Fruit fly (Drosophila melanogaster) whole organism, prepupa: ENCODE measurements around the gene ZnT86D.

Experiments
- Blimp-1 ChIP-seq: fragments of 200-800 bp; sonication (Bioruptor generic); optimal IDR thresholded peaks from 3 replicates; lab custom pipeline; 2017; ENCODE audit warnings: missing biosample characterization, missing genetic modification characterization, mild to moderate bottlenecking, moderate library complexity, missing genetic modification reagents
- CG11294 ChIP-seq: fragments of 200-800 bp; sonication (Bioruptor generic); IDR thresholded peaks from 2 replicates; pipeline ENCODE4 v1.3.6; 2022; ENCODE audit warnings: missing biosample characterization, missing genetic modification characterization
- CG11762 ChIP-seq: fragments of 200-800 bp; sonication (Bioruptor generic); optimal IDR thresholded peaks from 3 replicates; lab custom pipeline; 2016; ENCODE audit warnings: missing biosample characterization, missing genetic modification characterization; ENCODE audit not compliant: insufficient read depth
- CG11902 ChIP-seq: fragments of 200-800 bp; sonication (Bioruptor generic); optimal IDR thresholded peaks from 3 replicates; lab custom pipeline; 2016; ENCODE audit warnings: missing biosample characterization, missing genetic modification characterization
- CG15336 ChIP-seq: fragments of 200-800 bp; sonication (Bioruptor generic); IDR thresholded peaks from 2 replicates; pipeline ENCODE4 v1.3.6; 2022; ENCODE audit warnings: missing biosample characterization, missing genetic modification characterization
- CG1621 ChIP-seq: fragments of 200-800 bp; sonication (Bioruptor generic); optimal IDR thresholded peaks from 3 replicates; lab custom pipeline; 2018; ENCODE audit warnings: missing biosample characterization, mild to moderate bottlenecking, missing genetic modification characterization
- CG16779 ChIP-seq: fragments of 200-800 bp; sonication (Bioruptor generic); optimal IDR thresholded peaks from 3 replicates; lab custom pipeline; 2017; ENCODE audit warnings: missing biosample characterization, mild to moderate bottlenecking, missing genetic modification characterization
- CG31627 ChIP-seq: fragments of 200-800 bp; sonication (Bioruptor generic); optimal IDR thresholded peaks from 3 replicates; lab custom pipeline; 2016; ENCODE audit warnings: missing biosample characterization, missing genetic modification characterization
- CG32006 ChIP-seq: fragments of 200-800 bp; sonication (Bioruptor generic); optimal IDR thresholded peaks from 3 replicates; lab custom pipeline; 2017; ENCODE audit warnings: missing biosample characterization, mild to moderate bottlenecking, missing genetic modification characterization
- CG3919 ChIP-seq: fragments of 200-800 bp; sonication (Bioruptor generic); optimal IDR thresholded peaks from 3 replicates; lab custom pipeline; 2016; ENCODE audit warnings: missing biosample characterization, missing genetic modification characterization
- CG4318 ChIP-seq: fragments of 200-800 bp; sonication (Bioruptor generic); optimal IDR thresholded peaks from 3 replicates; lab custom pipeline; 2017; ENCODE audit warnings: missing biosample characterization, mild to moderate bottlenecking, missing genetic modification characterization
- CG6276 ChIP-seq: fragments of 200-800 bp; sonication (Bioruptor generic); optimal IDR thresholded peaks from 2 replicates; lab custom pipeline; 2017; ENCODE audit warnings: missing biosample characterization, mild to moderate bottlenecking, missing genetic modification characterization
- CG7368 ChIP-seq: fragments of 200-800 bp; sonication (Bioruptor generic); optimal IDR thresholded peaks from 3 replicates; lab custom pipeline; 2016; ENCODE audit warnings: missing biosample characterization, missing genetic modification characterization
- CG8119 ChIP-seq: fragments of 200-800 bp; sonication (Bioruptor generic); IDR thresholded peaks from 3 replicates; pipeline ENCODE4 v1.3.6; 2022; ENCODE audit warnings: missing biosample characterization, missing genetic modification characterization
- CG8319 ChIP-seq: fragments of 200-800 bp; sonication (Bioruptor generic); optimal IDR thresholded peaks from 3 replicates; lab custom pipeline; 2016; ENCODE audit warnings: missing biosample characterization, missing genetic modification characterization
- CG8632 ChIP-seq: fragments of 200-800 bp; sonication (Bioruptor generic); optimal IDR thresholded peaks from 3 replicates; lab custom pipeline; 2016; ENCODE audit warnings: missing biosample characterization, missing genetic modification characterization
- CG9139 ChIP-seq: fragments of 200-800 bp; sonication (Bioruptor generic); optimal IDR thresholded peaks from 3 replicates; lab custom pipeline; 2017; ENCODE audit warnings: missing biosample characterization, mild to moderate bottlenecking, missing genetic modification characterization
- Eip75B ChIP-seq: fragments of 200-800 bp; sonication (Bioruptor generic); optimal IDR thresholded peaks from 3 replicates; lab custom pipeline; 2016; ENCODE audit warnings: missing biosample characterization, missing genetic modification characterization
- Eip78C ChIP-seq: fragments of 200-800 bp; sonication (Bioruptor generic); peaks from one replicate; lab custom pipeline; 2016; ENCODE audit warnings: missing biosample characterization, missing genetic modification characterization
- Eip93F ChIP-seq: fragments of 200-800 bp; sonication (Bioruptor generic); optimal IDR thresholded peaks from 2 replicates; lab custom pipeline; 2016; ENCODE audit warnings: missing biosample characterization, mild to moderate bottlenecking, missing genetic modification characterization
- Ets96B ChIP-seq: fragments of 200-800 bp; optimal IDR thresholded peaks from 2 replicates; lab custom pipeline; 2019; ENCODE audit warnings: missing biosample characterization, mild to moderate bottlenecking, missing genetic modification characterization, moderate library complexity
- Gug ChIP-seq: fragments of 200-800 bp; sonication (Bioruptor generic); IDR thresholded peaks from 2 replicates; pipeline ENCODE4 v1.3.6; 2022; ENCODE audit warnings: missing biosample characterization, missing genetic modification characterization
- Hr38 ChIP-seq: sonication (Bioruptor generic); optimal IDR thresholded peaks from 2 replicates; lab custom pipeline; 2016; ENCODE audit warnings: missing biosample characterization, missing genetic modification characterization
- Hr4 ChIP-seq: fragments of 200-800 bp; sonication (Bioruptor generic); optimal IDR thresholded peaks from 3 replicates; lab custom pipeline; 2016; ENCODE audit warnings: missing biosample characterization, missing genetic modification characterization
- Lpt ChIP-seq: fragments of 200-800 bp; sonication (Bioruptor generic); optimal IDR thresholded peaks from 3 replicates; lab custom pipeline; 2016; ENCODE audit warnings: missing biosample characterization, missing genetic modification characterization
- Met ChIP-seq: fragments of 200-800 bp; sonication (Bioruptor generic); optimal IDR thresholded peaks from 3 replicates; lab custom pipeline; 2016; ENCODE audit warnings: missing biosample characterization, missing genetic modification characterization
- Smox ChIP-seq: fragments of 200-800 bp; sonication (Bioruptor generic); optimal IDR thresholded peaks from 3 replicates; lab custom pipeline; 2016; ENCODE audit warnings: missing biosample characterization, missing genetic modification characterization
- Sox102F ChIP-seq: fragments of 200-800 bp; sonication (Bioruptor generic); optimal IDR thresholded peaks from 2 replicates; lab custom pipeline; 2016; ENCODE audit warnings: missing biosample characterization, mild to moderate bottlenecking, missing genetic modification characterization
- Sox14 ChIP-seq: fragments of 200-800 bp; sonication (Bioruptor generic); optimal IDR thresholded peaks from 3 replicates; lab custom pipeline; 2016; ENCODE audit warnings: missing biosample characterization, missing genetic modification characterization
- achi ChIP-seq: fragments of 200-800 bp; sonication (Bioruptor generic); optimal IDR thresholded peaks from 3 replicates; lab custom pipeline; 2016; ENCODE audit warnings: missing biosample characterization, missing genetic modification characterization
- acj6 ChIP-seq: fragments of 200-800 bp; sonication (Bioruptor generic); optimal IDR thresholded peaks from 3 replicates; lab custom pipeline; 2016; ENCODE audit warnings: missing biosample characterization, missing genetic modification characterization
- cyc ChIP-seq: fragments of 200-800 bp; sonication (Bioruptor generic); optimal IDR thresholded peaks from 3 replicates; lab custom pipeline; 2016; ENCODE audit warnings: missing biosample characterization, missing genetic modification characterization
- dac ChIP-seq: fragments of 200-800 bp; sonication (Bioruptor generic); optimal IDR thresholded peaks from 2 replicates; lab custom pipeline; 2017; ENCODE audit warnings: missing biosample characterization, mild to moderate bottlenecking, missing genetic modification characterization
- dsx ChIP-seq: fragments of 200-800 bp; optimal IDR thresholded peaks from 3 replicates; lab custom pipeline; 2019; ENCODE audit warnings: missing biosample characterization, mild to moderate bottlenecking, missing genetic modification characterization, moderate library complexity; ENCODE audit not compliant: poor library complexity, severe bottlenecking
- eg ChIP-seq: fragments of 200-800 bp; sonication (Bioruptor generic); IDR thresholded peaks from 3 replicates; pipeline ENCODE4 v1.3.6; 2022; ENCODE audit warnings: missing biosample characterization, missing genetic modification characterization
- fd59A ChIP-seq: fragments of 200-800 bp; sonication (Bioruptor generic); optimal IDR thresholded peaks from 2 replicates; lab custom pipeline; 2017; ENCODE audit warnings: missing biosample characterization, mild to moderate bottlenecking, missing genetic modification characterization, missing genetic modification reagents
- fd85E ChIP-seq: fragments of 200-800 bp; sonication (Bioruptor generic); optimal IDR thresholded peaks from 3 replicates; lab custom pipeline; 2016; ENCODE audit warnings: missing biosample characterization, missing genetic modification characterization
- fkh ChIP-seq: fragments of 200-800 bp; sonication (Bioruptor generic); optimal IDR thresholded peaks from 3 replicates; lab custom pipeline; 2017; ENCODE audit warnings: missing biosample characterization, mild to moderate bottlenecking, missing genetic modification characterization, moderate library complexity
- lz ChIP-seq: fragments of 200-800 bp; sonication (Bioruptor generic); optimal IDR thresholded peaks from 3 replicates; lab custom pipeline; 2016; ENCODE audit warnings: missing biosample characterization, missing genetic modification characterization
- net ChIP-seq: fragments of 200-800 bp; sonication (Bioruptor generic); optimal IDR thresholded peaks from 3 replicates; lab custom pipeline; 2016; ENCODE audit warnings: missing biosample characterization, missing genetic modification characterization
- pdm3 ChIP-seq: fragments of 200-800 bp; sonication (Bioruptor generic); optimal IDR thresholded peaks from 3 replicates; lab custom pipeline; 2016; ENCODE audit warnings: missing biosample characterization, missing genetic modification characterization
- salr ChIP-seq, 2 experiments: fragments of 200-800 bp; sonication (Bioruptor generic); optimal IDR thresholded peaks; 3 replicates each; lab custom pipeline; 2016 to 2018; ENCODE audit warnings: missing biosample characterization in 2 of 2, missing genetic modification characterization in 2 of 2, mild to moderate bottlenecking in 1 of 2
- spab ChIP-seq: fragments of 200-800 bp; sonication (Bioruptor generic); optimal IDR thresholded peaks from 2 replicates; lab custom pipeline; 2017; ENCODE audit warnings: missing biosample characterization, mild to moderate bottlenecking, missing genetic modification characterization, missing genetic modification reagents
- ss ChIP-seq, 2 experiments: fragments of 200-800 bp; sonication (Bioruptor generic); optimal IDR thresholded peaks; 2 replicates in 1 of 2; 3 replicates in 1 of 2; lab custom pipeline; 2017 to 2018; ENCODE audit warnings: mild to moderate bottlenecking in 2 of 2, missing biosample characterization in 2 of 2, missing genetic modification characterization in 2 of 2, moderate library complexity in 1 of 2
- svp ChIP-seq: fragments of 200-800 bp; sonication (Bioruptor generic); peaks from one replicate; lab custom pipeline; 2016; ENCODE audit warnings: missing biosample characterization, missing genetic modification characterization
- vri ChIP-seq: fragments of 200-800 bp; sonication (Bioruptor generic); optimal IDR thresholded peaks from 3 replicates; lab custom pipeline; 2016; ENCODE audit warnings: missing biosample characterization, mild to moderate bottlenecking, missing genetic modification characterization

ZnT86D gene

DNA sequence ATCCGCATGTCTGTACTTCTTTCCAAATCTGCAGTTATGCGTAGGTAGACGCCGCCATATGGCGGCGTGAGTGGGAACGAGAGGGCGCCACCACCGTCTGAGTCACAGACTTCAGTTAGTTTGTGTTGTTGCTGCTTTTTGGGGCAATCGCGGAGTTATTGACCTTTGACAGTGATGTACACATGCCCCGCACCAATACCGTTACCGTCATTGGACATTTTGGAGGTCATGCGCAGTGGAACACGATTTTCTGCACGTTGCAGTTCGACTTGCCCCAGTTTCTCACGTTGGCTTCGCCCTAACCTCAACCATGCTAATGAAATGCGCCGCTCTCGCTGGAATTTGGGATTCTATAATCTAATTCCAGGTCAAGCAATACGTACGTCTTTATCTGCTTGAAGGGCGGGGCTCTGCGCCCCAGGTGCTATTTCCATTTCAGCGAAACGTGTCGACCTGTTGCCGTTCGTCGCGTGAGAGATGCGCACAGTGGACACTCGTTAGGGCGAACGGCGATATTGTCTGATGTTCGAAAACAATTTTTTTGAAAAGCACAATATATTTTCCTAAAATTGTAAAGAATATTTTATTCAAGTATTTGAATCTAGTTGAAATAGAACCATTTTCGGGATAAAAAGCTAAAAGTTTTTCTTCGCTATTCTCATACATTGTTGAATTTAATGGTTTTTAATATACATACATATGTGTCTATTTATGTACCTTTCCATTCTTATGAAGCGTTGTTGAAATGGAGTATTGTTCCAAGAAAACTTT lies 2.9 kb downstream of the ZnT86D start (continued):
- TF ChIP-seq fd59A (GFP tag; lab: Kevin White, UChicago) (peak; percentile 7), Hr4 (GFP tag; lab: Kevin White, UChicago) (peak; percentile 80), Gug (peak; percentile 55), CG32006 (GFP tag; lab: Kevin White, UChicago) (peak; percentile 65), CG11902 (GFP tag; lab: Kevin White, UChicago) (peak; percentile 50), Eip75B (GFP tag; lab: Kevin White, UChicago) (peak; percentile 76), fd85E (GFP tag; lab: Kevin White, UChicago) (no peak), achi (GFP tag; lab: Kevin White, UChicago) (peak; percentile 67), CG7368 (peak; percentile 43), cyc (GFP tag; lab: Kevin White, UChicago) (peak; percentile 75), CG16779 (tag; lab: Kevin White, UChicago) (peak; percentile 27), Ets96B (peak; percentile 42), lz (GFP tag; lab: Kevin White, UChicago) (peak; percentile 83), CG6276 (GFP tag; lab: Kevin White, UChicago) (no peak), svp (GFP tag; lab: Kevin White, UChicago) (peak; percentile 95), vri (GFP tag; lab: Kevin White, UChicago) (peak; percentile 39), CG11294 (no peak), pdm3 (GFP tag; lab: Kevin White, UChicago) (peak; percentile 82), Met (GFP tag; lab: Kevin White, UChicago) (peak; percentile 81), CG15336 (GFP tag; lab: Robert Waterston, UW) (peak; percentile 69), CG1621 (tag; lab: Kevin White, UChicago) (no peak), CG8119 (GFP tag; lab: Robert Waterston, UW) (peak; percentile 53; the same call in 2 of the 3 replicates), Eip78C (peak; percentile 88), net (peak; percentile 72), salr (GFP tag; optimal IDR thresholded peaks at IDR 0.05; lab: Kevin White, UChicago) (peak in 1 of 2 experiments; percentile 26), CG9139 (GFP tag; lab: Kevin White, UChicago) (no peak)

dm6 chr3R:11209801-11210402 lies 4.4 kb downstream of the ZnT86D start, which contains the start of the genes SdhC and Tctp:
Gene SdhC, minus strand, starts transcription at chr3R:11209849.
Gene Tctp, plus strand, starts transcription at chr3R:11210247.
- peak; percentile 59 for TF ChIP-seq CG3919 (GFP tag; lab: Kevin White, UChicago)
- peak; percentile 36 for TF ChIP-seq CG31627
- no peak for TF ChIP-seq CG16779 (tag; lab: Kevin White, UChicago)
- TF ChIP-seq vri (GFP tag; lab: Kevin White, UChicago), result peak; percentile 45
- TF ChIP-seq cyc (GFP tag; lab: Kevin White, UChicago), result peak; percentile 10
- peak; percentile 28; the same call in 1 of the 3 replicates for TF ChIP-seq eg
- TF ChIP-seq Eip93F (GFP tag; lab: Kevin White, UChicago), result no peak
- TF ChIP-seq CG6276 (GFP tag; lab: Kevin White, UChicago), result no peak
- TF ChIP-seq Sox14 (GFP tag; lab: Kevin White, UChicago), result peak; percentile 52
- peak; percentile 59 for TF ChIP-seq Eip75B (GFP tag; lab: Kevin White, UChicago)
- peak; percentile 10 for TF ChIP-seq dsx
- no peak for TF ChIP-seq dac (GFP tag; lab: Kevin White, UChicago)
- no peak for TF ChIP-seq CG8319 (GFP tag; lab: Kevin White, UChicago)
- peak; percentile 42 for TF ChIP-seq Sox102F (GFP tag; lab: Kevin White, UChicago)
- no peak for TF ChIP-seq Hr38
- TF ChIP-seq CG4318 (GFP tag; lab: Kevin White, UChicago), result no peak
- peak; percentile 5 for TF ChIP-seq net
- no peak for TF ChIP-seq CG11762 (GFP tag; lab: Kevin White, UChicago)
- peak; percentile 14 to 39 for TF ChIP-seq ss (GFP tag; optimal IDR thresholded peaks at IDR 0.05; lab: Kevin White, UChicago)
- peak; percentile 74 for TF ChIP-seq svp (GFP tag; lab: Kevin White, UChicago)
- TF ChIP-seq CG32006 (GFP tag; lab: Kevin White, UChicago), result no peak
- no peak for TF ChIP-seq CG11294
- TF ChIP-seq achi (GFP tag; lab: Kevin White, UChicago), result peak; percentile 53
- no peak for TF ChIP-seq spab (GFP tag; lab: Kevin White, UChicago)
- TF ChIP-seq fkh (GFP tag; lab: Kevin White, UChicago), result peak; percentile 83
- peak; percentile 31 for TF ChIP-seq Lpt (GFP tag; lab: Kevin White, UChicago)
- TF ChIP-seq CG8632, result no peak
- TF ChIP-seq acj6 (GFP tag; lab: Kevin White, UChicago), result peak; percentile 24
- TF ChIP-seq CG9139 (GFP tag; lab: Kevin White, UChicago), result no peak
- peak; percentile 47 for TF ChIP-seq Smox
- no peak for TF ChIP-seq Blimp-1 (GFP tag; lab: Kevin White, UChicago)
- TF ChIP-seq fd85E (GFP tag; lab: Kevin White, UChicago), result no peak
- no peak for TF ChIP-seq Ets96B
